Fruit fly (Drosophila melanogaster) whole organism, embryonic: ENCODE measurements around the gene Spc105R.

Experiments
- BEAF-32 ChIP-seq: fragments of 200-800 bp; sonication (Bioruptor generic); optimal IDR thresholded peaks from 3 replicates; lab custom pipeline; 2017; ENCODE audit warnings: missing biosample characterization, missing genetic modification characterization, mild to moderate bottlenecking, moderate library complexity, missing genetic modification reagents
- CG10565 ChIP-seq: fragments of 200-800 bp; sonication (Bioruptor generic); optimal IDR thresholded peaks from 3 replicates; lab custom pipeline; 2016; ENCODE audit warnings: missing biosample characterization, mild to moderate bottlenecking, missing genetic modification characterization
- CG10654 ChIP-seq: fragments of 200-800 bp; sonication (Bioruptor generic); optimal IDR thresholded peaks from 2 replicates; lab custom pipeline; 2016; ENCODE audit warnings: missing biosample characterization, missing genetic modification characterization
- CG11247 ChIP-seq: fragments of 200-800 bp; sonication (Bioruptor generic); IDR thresholded peaks from 2 replicates; pipeline ENCODE4 v1.3.6; 2022; ENCODE audit warnings: missing biosample characterization, missing genetic modification characterization
- CG1233 ChIP-seq: fragments of 200-800 bp; sonication (Bioruptor generic); optimal IDR thresholded peaks from 4 replicates; lab custom pipeline; 2018; ENCODE audit warnings: missing biosample characterization, mild to moderate bottlenecking, missing genetic modification characterization
- CG12659 ChIP-seq: fragments of 200-800 bp; sonication (Bioruptor generic); optimal IDR thresholded peaks from 3 replicates; lab custom pipeline; 2017; ENCODE audit warnings: mild to moderate bottlenecking, missing biosample characterization, missing genetic modification reagents, missing genetic modification characterization
- CG14050 ChIP-seq: fragments of 200-800 bp; sonication (Bioruptor generic); IDR thresholded peaks from 3 replicates; pipeline ENCODE4 v1.3.6; 2022; ENCODE audit warnings: missing biosample characterization, missing genetic modification characterization
- CG17829 ChIP-seq: fragments of 200-800 bp; optimal IDR thresholded peaks from 2 replicates; lab custom pipeline; 2019; ENCODE audit warnings: missing biosample characterization, mild to moderate bottlenecking, missing genetic modification characterization, moderate library complexity
- CG18764 ChIP-seq: fragments of 200-800 bp; sonication (Bioruptor generic); optimal IDR thresholded peaks from 3 replicates; lab custom pipeline; 2016; ENCODE audit warnings: missing biosample characterization, missing genetic modification characterization
- CG2678 ChIP-seq: fragments of 200-800 bp; sonication (Bioruptor generic); optimal IDR thresholded peaks from 3 replicates; lab custom pipeline; 2019; ENCODE audit warnings: missing biosample characterization, mild to moderate bottlenecking, missing genetic modification characterization, moderate library complexity
- CG3281 ChIP-seq: fragments of 200-800 bp; sonication (Bioruptor generic); optimal IDR thresholded peaks from 3 replicates; lab custom pipeline; 2017; ENCODE audit warnings: missing biosample characterization, mild to moderate bottlenecking, missing genetic modification characterization
- CG3847 ChIP-seq: fragments of 200-800 bp; sonication (Bioruptor generic); IDR thresholded peaks from 2 replicates; pipeline ENCODE4 v1.3.6; 2022; ENCODE audit warnings: missing biosample characterization, missing genetic modification characterization
- CG4424 ChIP-seq: fragments of 200-800 bp; sonication (Bioruptor generic); optimal IDR thresholded peaks from 3 replicates; lab custom pipeline; 2016; ENCODE audit warnings: missing biosample characterization, missing genetic modification characterization
- CG7745 ChIP-seq: fragments of 200-800 bp; sonication (Bioruptor generic); optimal IDR thresholded peaks from 2 replicates; lab custom pipeline; 2018; ENCODE audit warnings: missing biosample characterization, mild to moderate bottlenecking, missing genetic modification characterization, moderate library complexity
- CG7963 ChIP-seq: fragments of 200-800 bp; sonication (Bioruptor generic); IDR thresholded peaks from 3 replicates; pipeline ENCODE4 v1.3.6; 2022; ENCODE audit warnings: missing biosample characterization, missing genetic modification characterization; ENCODE audit not compliant: partially characterized antibody
- CHES-1-like ChIP-seq: fragments of 200-800 bp; sonication (Bioruptor generic); optimal IDR thresholded peaks from 2 replicates; lab custom pipeline; 2016; ENCODE audit warnings: missing biosample characterization, missing genetic modification characterization
- CoRest ChIP-seq: fragments of 200-800 bp; sonication (Bioruptor generic); optimal IDR thresholded peaks from 3 replicates; lab custom pipeline; 2018; ENCODE audit warnings: missing biosample characterization, mild to moderate bottlenecking, missing genetic modification characterization, moderate library complexity
- CrebB ChIP-seq: fragments of 200-800 bp; sonication (Bioruptor generic); optimal IDR thresholded peaks from 3 replicates; lab custom pipeline; 2018; ENCODE audit warnings: missing biosample characterization, mild to moderate bottlenecking, missing genetic modification characterization
- Elba2 ChIP-seq: fragments of 200-800 bp; sonication (Bioruptor generic); optimal IDR thresholded peaks from 3 replicates; lab custom pipeline; 2016; ENCODE audit warnings: missing biosample characterization, missing genetic modification characterization
- Fer3 ChIP-seq: fragments of 200-800 bp; sonication (Bioruptor generic); optimal IDR thresholded peaks from 2 replicates; lab custom pipeline; 2018; ENCODE audit warnings: missing biosample characterization, mild to moderate bottlenecking, missing genetic modification characterization, moderate library complexity
- H2.0 ChIP-seq: fragments of 200-800 bp; sonication (Bioruptor generic); IDR thresholded peaks from 2 replicates; pipeline ENCODE4 v1.3.6; 2022; ENCODE audit warnings: missing biosample characterization, missing genetic modification characterization
- HLH54F ChIP-seq: fragments of 200-800 bp; sonication (Bioruptor generic); optimal IDR thresholded peaks from 3 replicates; lab custom pipeline; 2016; ENCODE audit warnings: missing biosample characterization, missing genetic modification characterization
- HLHmδ ChIP-seq: fragments of 200-800 bp; sonication (Bioruptor generic); optimal IDR thresholded peaks from 2 replicates; lab custom pipeline; 2018; ENCODE audit warnings: missing biosample characterization, mild to moderate bottlenecking, missing genetic modification characterization, moderate library complexity
- Mad ChIP-seq: fragments of 200-800 bp; sonication (Bioruptor generic); optimal IDR thresholded peaks from 2 replicates; lab custom pipeline; 2016; ENCODE audit warnings: missing biosample characterization, missing genetic modification characterization
- Med ChIP-seq: fragments of 200-800 bp; sonication (Bioruptor generic); peaks from one replicate; lab custom pipeline; 2016; ENCODE audit warnings: missing biosample characterization, missing genetic modification characterization, mild to moderate bottlenecking, inconsistent platforms, moderate library complexity
- NFAT ChIP-seq: fragments of 200-800 bp; sonication (Bioruptor generic); IDR thresholded peaks from 2 replicates; pipeline ENCODE4 v1.3.6; 2022; ENCODE audit warnings: missing biosample characterization, missing genetic modification characterization
- Neu2 ChIP-seq: fragments of 200-800 bp; sonication (Bioruptor generic); optimal IDR thresholded peaks from 3 replicates; lab custom pipeline; 2016; ENCODE audit warnings: missing biosample characterization, missing genetic modification characterization, borderline replicate concordance
- ara ChIP-seq: fragments of 200-800 bp; sonication (Bioruptor generic); IDR thresholded peaks from 2 replicates; pipeline ENCODE4 v1.3.6; 2022; ENCODE audit warnings: missing biosample characterization, missing genetic modification characterization
- ato ChIP-seq: fragments of 200-800 bp; sonication (Bioruptor generic); IDR thresholded peaks from 2 replicates; pipeline ENCODE4 v1.3.6; 2022; ENCODE audit warnings: missing biosample characterization, missing genetic modification characterization; ENCODE audit not compliant: partially characterized antibody
- bbx ChIP-seq: fragments of 200-800 bp; sonication (Bioruptor generic); IDR thresholded peaks from 2 replicates; pipeline ENCODE4 v1.3.6; 2022; ENCODE audit warnings: missing biosample characterization, missing genetic modification characterization; ENCODE audit not compliant: partially characterized antibody
- corto ChIP-seq: fragments of 200-800 bp; sonication (Bioruptor generic); optimal IDR thresholded peaks from 2 replicates; lab custom pipeline; 2016; ENCODE audit warnings: missing biosample characterization, mild to moderate bottlenecking, missing genetic modification characterization, moderate library complexity
- dan ChIP-seq: fragments of 200-800 bp; sonication (Bioruptor generic); IDR thresholded peaks from 2 replicates; pipeline ENCODE4 v1.3.6; 2022; ENCODE audit warnings: missing biosample characterization, missing genetic modification characterization
- dysf ChIP-seq: fragments of 200-800 bp; sonication (Bioruptor generic); IDR thresholded peaks from 3 replicates; pipeline ENCODE4 v1.3.6; 2022; ENCODE audit warnings: missing biosample characterization, missing genetic modification characterization
- ewg ChIP-seq: fragments of 200-800 bp; sonication (Bioruptor generic); optimal IDR thresholded peaks from 3 replicates; lab custom pipeline; 2017; ENCODE audit warnings: mild to moderate bottlenecking, missing biosample characterization, missing genetic modification reagents, missing genetic modification characterization
- gro ChIP-seq: fragments of 200-800 bp; sonication (Bioruptor generic); optimal IDR thresholded peaks from 2 replicates; lab custom pipeline; 2016; ENCODE audit warnings: missing biosample characterization, missing genetic modification characterization
- her ChIP-seq: fragments of 200-800 bp; sonication (Bioruptor generic); optimal IDR thresholded peaks from 2 replicates; lab custom pipeline; 2016; ENCODE audit warnings: missing biosample characterization, missing genetic modification characterization
- jing ChIP-seq: fragments of 200-800 bp; sonication (Bioruptor generic); optimal IDR thresholded peaks from 2 replicates; lab custom pipeline; 2018; ENCODE audit warnings: missing biosample characterization, mild to moderate bottlenecking, missing genetic modification characterization
- jumu ChIP-seq: fragments of 200-800 bp; sonication (Bioruptor generic); optimal IDR thresholded peaks from 3 replicates; lab custom pipeline; 2016; ENCODE audit warnings: missing biosample characterization, missing genetic modification characterization
- klu ChIP-seq: fragments of 200-800 bp; sonication (Bioruptor generic); IDR thresholded peaks from 2 replicates; pipeline ENCODE4 v1.3.6; 2022; ENCODE audit warnings: missing biosample characterization, missing genetic modification characterization
- lab ChIP-seq: fragments of 200-800 bp; sonication (Bioruptor generic); optimal IDR thresholded peaks from 3 replicates; lab custom pipeline; 2017; ENCODE audit warnings: missing biosample characterization, missing genetic modification characterization, mild to moderate bottlenecking, moderate library complexity, missing genetic modification reagents
- ranshi ChIP-seq: fragments of 200-800 bp; sonication (Bioruptor generic); IDR thresholded peaks from 2 replicates; pipeline ENCODE4 v1.3.6; 2022; ENCODE audit warnings: missing biosample characterization, missing genetic modification characterization
- seq ChIP-seq: fragments of 200-800 bp; sonication (Bioruptor generic); IDR thresholded peaks from 2 replicates; pipeline ENCODE4 v1.3.6; 2022; ENCODE audit warnings: missing biosample characterization, missing genetic modification characterization
- sisA ChIP-seq: fragments of 200-800 bp; sonication (Bioruptor generic); IDR thresholded peaks from 2 replicates; pipeline ENCODE4 v1.3.6; 2022; ENCODE audit warnings: missing biosample characterization, missing genetic modification characterization
- sqz ChIP-seq: fragments of 200-800 bp; sonication (Bioruptor generic); optimal IDR thresholded peaks from 3 replicates; lab custom pipeline; 2018; ENCODE audit warnings: missing biosample characterization, mild to moderate bottlenecking, missing genetic modification characterization
- tup ChIP-seq: fragments of 200-800 bp; sonication (Bioruptor generic); optimal IDR thresholded peaks from 2 replicates; lab custom pipeline; 2016; ENCODE audit warnings: missing biosample characterization, mild to moderate bottlenecking, missing genetic modification characterization, moderate library complexity
- unc-4 ChIP-seq: fragments of 200-800 bp; sonication (Bioruptor generic); IDR thresholded peaks from 2 replicates; pipeline ENCODE4 v1.3.6; 2022; ENCODE audit warnings: missing biosample characterization, missing genetic modification characterization; ENCODE audit not compliant: partially characterized antibody
- vfl ChIP-seq: fragments of 200-800 bp; sonication (Bioruptor generic); optimal IDR thresholded peaks from 2 replicates; lab custom pipeline; 2016; ENCODE audit warnings: missing biosample characterization, missing genetic modification characterization
- z ChIP-seq: fragments of 200-800 bp; sonication (Bioruptor generic); IDR thresholded peaks from 3 replicates; pipeline ENCODE4 v1.3.6; 2022; ENCODE audit warnings: missing biosample characterization, missing genetic modification characterization
- zen2 ChIP-seq: fragments of 200-800 bp; sonication (Bioruptor generic); IDR thresholded peaks from 3 replicates; pipeline ENCODE4 v1.3.6; 2022; ENCODE audit warnings: missing biosample characterization, missing genetic modification characterization; ENCODE audit not compliant: partially characterized antibody

Gene Spc105R

dm6 chr3L:20771891-20772646 lies 28.1 kb upstream of the Spc105R start (continued):
- TF ChIP-seq z (GFP tag; lab: Robert Waterston, UW) (no peak), NFAT (peak; percentile 77), CG10654 (GFP tag; lab: Kevin White, UChicago) (peak; percentile 61), CG2678 (peak; percentile 84), sisA (peak; percentile 66), CG3281 (GFP tag; lab: Kevin White, UChicago) (peak; percentile 81), ewg (GFP tag; lab: Kevin White, UChicago) (peak; percentile 60), corto (GFP tag; lab: Kevin White, UChicago) (no peak), her (GFP tag; lab: Kevin White, UChicago) (peak; percentile 38), CG1233 (GFP tag; lab: Kevin White, UChicago) (peak; percentile 67), ara (GFP tag; lab: Robert Waterston, UW) (peak; percentile 56; the same call in 1 of the 2 replicates), sqz (no peak), tup (GFP tag; lab: Kevin White, UChicago) (peak; percentile 29), Med (GFP tag; lab: Kevin White, UChicago) (peak; percentile 97), CG14050 (peak; percentile 82), CG17829 (tag; lab: Kevin White, UChicago) (peak; percentile 85), zen2 (no peak), CG4424 (GFP tag; lab: Kevin White, UChicago) (peak; percentile 79), seq (GFP tag; lab: Robert Waterston, UW) (peak; percentile 78), HLHmδ (GFP tag; lab: Kevin White, UChicago) (no peak), dysf (GFP tag; lab: Robert Waterston, UW) (peak; percentile 81), CG7745 (tag; lab: Kevin White, UChicago) (no peak), CrebB (peak; percentile 67), Neu2 (no peak), ato (GFP tag; lab: Robert Waterston, UW) (no peak), bbx (GFP tag; lab: Robert Waterston, UW) (no peak), ranshi (peak; percentile 81), vfl (peak; percentile 38), Elba2 (GFP tag; lab: Kevin White, UChicago) (peak; percentile 62), unc-4 (GFP tag; lab: Robert Waterston, UW) (no peak; the same call in 1 of the 2 replicates), gro (peak; percentile 69), CoRest (peak; percentile 55), CG10565 (GFP tag; lab: Kevin White, UChicago) (no peak), H2.0 (GFP tag; lab: Robert Waterston, UW) (peak; percentile 81), dan (no peak), Fer3 (tag; lab: Kevin White, UChicago) (peak; percentile 84), CHES-1-like (GFP tag; lab: Kevin White, UChicago) (peak; percentile 73), Mad (peak; percentile 55), CG12659 (GFP tag; lab: Kevin White, UChicago) (peak; percentile 66), klu (GFP tag; lab: Robert Waterston, UW) (peak; percentile 53; the same call in 1 of the 2 replicates), CG18764 (GFP tag; lab: Kevin White, UChicago) (peak; percentile 69), CG3847 (GFP tag; lab: Robert Waterston, UW) (peak; percentile 50), HLH54F (GFP tag; lab: Kevin White, UChicago) (peak; percentile 51), jumu (GFP tag; lab: Kevin White, UChicago) (peak; percentile 67), BEAF-32 (GFP tag; lab: Kevin White, UChicago) (no peak), lab (GFP tag; lab: Kevin White, UChicago) (peak; percentile 88), CG11247 (GFP tag; lab: Robert Waterston, UW) (peak; percentile 78), CG7963 (GFP tag; lab: Robert Waterston, UW) (no peak), jing (GFP tag; lab: Kevin White, UChicago) (peak; percentile 53)
